Fruit fly (Drosophila melanogaster): ENCODE data around the gene Nek2.

The Nek2 gene

DNA sequence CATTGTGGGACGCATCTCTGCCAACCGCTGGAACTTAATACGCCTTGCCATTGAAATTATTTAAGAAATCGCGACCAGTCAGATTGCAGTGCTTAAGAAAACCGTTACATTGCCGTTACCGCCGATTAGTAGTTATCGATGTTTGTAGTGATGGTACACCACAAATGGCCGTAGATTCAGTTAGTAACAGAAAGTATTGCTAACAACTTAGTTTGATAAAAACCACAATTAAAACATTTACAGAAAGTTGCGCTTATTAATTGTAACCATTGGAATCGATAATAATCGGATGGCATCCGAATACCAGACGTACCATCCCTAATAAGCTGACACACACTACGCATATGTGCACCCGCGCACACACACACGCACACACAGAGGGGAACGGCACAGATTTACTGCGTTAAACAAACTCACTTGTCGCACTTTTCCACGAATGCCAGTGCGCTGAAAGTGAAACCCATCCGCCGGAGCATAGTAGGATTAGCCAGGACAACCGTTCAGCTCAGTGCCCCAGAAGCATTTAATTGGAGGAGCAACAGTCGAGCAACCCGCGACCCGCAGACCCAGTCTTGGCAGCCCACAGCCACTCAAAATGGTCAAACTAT lies 28.7 kb upstream of the Nek2 start, which contains the start of the genes hdm and Ykt6 (continued):
- TF ChIP-seq acj6 (GFP tag; optimal IDR thresholded peaks at IDR 0.05): peak; percentile 71
- TF ChIP-seq CG8319 (GFP tag; optimal IDR thresholded peaks at IDR 0.05): peak; percentile 45
- peak; percentile 85 for TF ChIP-seq svp (GFP tag)
- peak; percentile 23 for TF ChIP-seq Hr38 (GFP tag; optimal IDR thresholded peaks at IDR 0.05)
- no peak for TF ChIP-seq Hr4 (GFP tag; optimal IDR thresholded peaks at IDR 0.05)
- no peak for TF ChIP-seq CG8119 (GFP tag; IDR thresholded peaks at IDR 0.05)
- peak; percentile 77 for TF ChIP-seq fkh (GFP tag; optimal IDR thresholded peaks at IDR 0.05)
- peak; percentile 62 for TF ChIP-seq Ets96B (tag; optimal IDR thresholded peaks at IDR 0.05)
- peak; percentile 25 for TF ChIP-seq dsx (GFP tag; optimal IDR thresholded peaks at IDR 0.05; ENCODE audit: poor library complexity, severe bottlenecking)
- peak; percentile 80 for TF ChIP-seq lz (GFP tag; optimal IDR thresholded peaks at IDR 0.05)
- TF ChIP-seq Met (GFP tag; optimal IDR thresholded peaks at IDR 0.05): no peak
- no peak; the same call in 2 of the 3 replicates for TF ChIP-seq eg (GFP tag; IDR thresholded peaks at IDR 0.05)
- peak; percentile 73 for TF ChIP-seq Sox14 (GFP tag; optimal IDR thresholded peaks at IDR 0.05)
- TF ChIP-seq CG6163 (GFP tag; IDR thresholded peaks at IDR 0.05): no peak; the same call in 1 of the 3 replicates
- no peak for TF ChIP-seq spab (GFP tag; optimal IDR thresholded peaks at IDR 0.05)
- TF ChIP-seq CG16779 (tag; optimal IDR thresholded peaks at IDR 0.05): no peak
- peak; percentile 81 for TF ChIP-seq CG10631 (GFP tag; optimal IDR thresholded peaks at IDR 0.05)
- TF ChIP-seq CG6854 (GFP tag; optimal IDR thresholded peaks at IDR 0.05): no peak
- peak; percentile 70 for TF ChIP-seq CG7368 (GFP tag; optimal IDR thresholded peaks at IDR 0.05)
- no peak for TF ChIP-seq salr (GFP tag; optimal IDR thresholded peaks at IDR 0.05)
- TF ChIP-seq fd85E (GFP tag; optimal IDR thresholded peaks at IDR 0.05): no peak
- peak; percentile 80 for TF ChIP-seq esn (GFP tag; optimal IDR thresholded peaks at IDR 0.05)
- no peak for TF ChIP-seq CG9139 (GFP tag; optimal IDR thresholded peaks at IDR 0.05)

DNA sequence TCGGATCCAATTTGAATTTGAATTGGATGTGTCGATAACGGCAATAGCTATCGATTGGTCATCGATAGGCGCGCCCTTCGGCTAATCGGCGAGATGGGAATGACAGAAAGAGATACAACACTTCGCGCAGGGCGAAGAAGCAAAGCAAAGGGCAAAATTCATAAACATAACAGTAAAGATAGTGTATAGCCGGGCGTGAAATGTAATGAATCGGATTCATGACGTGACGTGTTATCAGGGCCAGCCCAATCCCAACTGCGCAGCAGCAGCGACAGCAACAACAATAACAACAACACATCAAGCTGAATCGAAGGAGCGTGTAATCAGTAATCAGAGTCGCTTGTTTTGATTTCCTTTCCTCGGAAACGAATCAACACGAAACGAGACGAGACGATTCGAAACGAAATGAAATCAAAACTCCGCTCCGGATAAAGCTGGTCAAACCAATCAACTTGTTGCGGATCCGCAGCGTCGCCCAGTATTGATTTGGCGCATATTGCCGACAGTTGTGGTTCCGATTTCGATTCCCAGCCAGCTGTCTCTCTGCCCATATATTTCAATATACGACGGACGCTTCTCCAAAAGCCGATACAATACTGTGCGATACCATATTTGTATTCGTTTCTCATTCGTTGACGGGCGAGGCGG lies 20.7 kb upstream of the Nek2 start, which contains the start of gene snz:
snz (plus strand) TSS at position 107 of the 648 bp plus-strand sequence.
- no peak for TF ChIP-seq CG6163 (GFP tag; IDR thresholded peaks at IDR 0.05)
- TF ChIP-seq Smox (GFP tag; optimal IDR thresholded peaks at IDR 0.05): no peak
- TF ChIP-seq CG6276 (GFP tag; optimal IDR thresholded peaks at IDR 0.05): no peak
- TF ChIP-seq Hr38 (GFP tag; optimal IDR thresholded peaks at IDR 0.05): no peak
- TF ChIP-seq fkh (GFP tag; optimal IDR thresholded peaks at IDR 0.05): no peak
- TF ChIP-seq lz (GFP tag; optimal IDR thresholded peaks at IDR 0.05): no peak
- TF ChIP-seq Hr4 (GFP tag; optimal IDR thresholded peaks at IDR 0.05): no peak
- peak in 1 of 2 experiments; percentile 17 for TF ChIP-seq ss (GFP tag; optimal IDR thresholded peaks at IDR 0.05)
- no peak for TF ChIP-seq net (GFP tag; optimal IDR thresholded peaks at IDR 0.05)
- TF ChIP-seq CG11902 (GFP tag; optimal IDR thresholded peaks at IDR 0.05): no peak
- TF ChIP-seq CG16779 (tag; optimal IDR thresholded peaks at IDR 0.05): no peak
- TF ChIP-seq dsx (GFP tag; optimal IDR thresholded peaks at IDR 0.05; ENCODE audit: poor library complexity, severe bottlenecking): no peak
- TF ChIP-seq CG32006 (GFP tag; optimal IDR thresholded peaks at IDR 0.05): no peak
- no peak for TF ChIP-seq Eip93F (GFP tag; optimal IDR thresholded peaks at IDR 0.05)
- no peak for TF ChIP-seq CG1621 (tag; optimal IDR thresholded peaks at IDR 0.05)
- no peak for TF ChIP-seq dac (GFP tag; optimal IDR thresholded peaks at IDR 0.05)
- no peak for TF ChIP-seq CG10669 (GFP tag; optimal IDR thresholded peaks at IDR 0.05)
- peak; percentile 20 for TF ChIP-seq CG9139 (GFP tag; optimal IDR thresholded peaks at IDR 0.05)
- TF ChIP-seq CG31627 (GFP tag; optimal IDR thresholded peaks at IDR 0.05): no peak
- no peak for TF ChIP-seq CG6808 (GFP tag; optimal IDR thresholded peaks at IDR 0.05)
- TF ChIP-seq fd85E (GFP tag; optimal IDR thresholded peaks at IDR 0.05): no peak
- TF ChIP-seq CG6792 (GFP tag; optimal IDR thresholded peaks at IDR 0.05): no peak
- peak; percentile 10 for TF ChIP-seq esn (GFP tag; optimal IDR thresholded peaks at IDR 0.05)
- TF ChIP-seq Hr39 (GFP tag; optimal IDR thresholded peaks at IDR 0.05): no peak
- no peak for TF ChIP-seq CG11294 (GFP tag; IDR thresholded peaks at IDR 0.05)
- no peak for TF ChIP-seq CG8632 (GFP tag; optimal IDR thresholded peaks at IDR 0.05)
- TF ChIP-seq Eip78C (GFP tag): peak; percentile 30
- TF ChIP-seq acj6 (GFP tag; optimal IDR thresholded peaks at IDR 0.05): no peak
- TF ChIP-seq achi (GFP tag; optimal IDR thresholded peaks at IDR 0.05): peak; percentile 28
- no peak for TF ChIP-seq Lpt (GFP tag; optimal IDR thresholded peaks at IDR 0.05)
- TF ChIP-seq Eip75B (GFP tag; optimal IDR thresholded peaks at IDR 0.05): no peak
- peak; percentile 61 for TF ChIP-seq svp (GFP tag)
- TF ChIP-seq vri (GFP tag; optimal IDR thresholded peaks at IDR 0.05): peak; percentile 0

Data from whole organism, prepupa.